Worm (Caenorhabditis elegans) whole organism, midembryonic: ENCODE results near the gene cah-5.

Experiments
- T22C8.4 ChIP-seq: fragments of 200-800 bp; sonication (Bioruptor generic); IDR thresholded peaks from 2 replicates; pipeline ENCODE4 v1.3.6; 2022; ENCODE audit warnings: missing genetic modification characterization, missing compliant biosample characterization
- cog-1 ChIP-seq: sonication (generic microtip); optimal IDR thresholded peaks from 2 replicates; lab custom pipeline; 2016; ENCODE audit warnings: missing genetic modification characterization, missing compliant biosample characterization
- med-1 ChIP-seq: sonication (generic microtip); optimal IDR thresholded peaks from 2 replicates; lab custom pipeline; 2017; ENCODE audit warnings: missing genetic modification characterization, mild to moderate bottlenecking, missing compliant biosample characterization, antibody characterized with exemption, missing genetic modification reagents; ENCODE audit not compliant: insufficient read depth
- tab-1 ChIP-seq: fragments of 200-800 bp; sonication (Bioruptor generic); IDR thresholded peaks from 2 replicates; pipeline ENCODE4 v1.3.6; 2022; ENCODE audit warnings: missing genetic modification characterization, missing compliant biosample characterization
- ztf-23 ChIP-seq: fragments of 200-800 bp; sonication (Bioruptor generic); IDR thresholded peaks from 2 replicates; pipeline ENCODE4 v1.3.6; 2022; ENCODE audit warnings: missing genetic modification reagents, missing genetic modification characterization, missing compliant biosample characterization
- ztf-29 ChIP-seq: fragments of 200-800 bp; sonication (Bioruptor generic); IDR thresholded peaks from 2 replicates; pipeline ENCODE4 v1.3.6; 2022; ENCODE audit warnings: missing genetic modification reagents, missing genetic modification characterization, missing compliant biosample characterization

- TF ChIP-seq tab-1 (GFP tag; lab: Robert Waterston, UW) (no peak), ztf-29 (GFP tag; lab: Robert Waterston, UW) (no peak), med-1 (GFP tag; lab: Kevin White, UChicago) (no peak), T22C8.4 (GFP tag; lab: Robert Waterston, UW) (no peak), cog-1 (tag; lab: Kevin White, UChicago) (no peak), ztf-23 (GFP tag; lab: Robert Waterston, UW) (no peak)
These were observed 14.4 kb upstream of the cah-5 start, which contains the start of gene tyra-2 for ce11 chrX:7005475-7005874.
